Fruit fly (Drosophila melanogaster): ENCODE data around the gene ss.

dm6 chr3R:16337863-16338262 is 65.6 kb downstream of the ss start:
- TF ChIP-seq lola (GFP tag; optimal IDR thresholded peaks at IDR 0.05) (no peak), Dif (GFP tag; optimal IDR thresholded peaks at IDR 0.05; ENCODE audit: partially characterized antibody) (no peak), CG32264 (GFP tag; optimal IDR thresholded peaks at IDR 0.05) (no peak), pan (optimal IDR thresholded peaks at IDR 0.05) (no peak), Jra (GFP tag; optimal IDR thresholded peaks at IDR 0.05) (no peak), psq (GFP tag; optimal IDR thresholded peaks at IDR 0.05) (no peak), usp (GFP tag; optimal IDR thresholded peaks at IDR 0.05) (no peak)
